Fruit fly (Drosophila melanogaster) whole organism, embryonic: ENCODE measurements around the gene CG14017.

Experiments
- Atf6 ChIP-seq: fragments of 200-800 bp; sonication (Bioruptor generic); IDR thresholded peaks from 2 replicates; pipeline ENCODE4 v1.3.6; 2022; ENCODE audit warnings: missing biosample characterization, missing genetic modification characterization
- B-H2 ChIP-seq: fragments of 200-800 bp; sonication (Bioruptor generic); optimal IDR thresholded peaks from 2 replicates; lab custom pipeline; 2018; ENCODE audit warnings: missing biosample characterization, mild to moderate bottlenecking, missing genetic modification characterization
- BEAF-32 ChIP-seq: fragments of 200-800 bp; sonication (Bioruptor generic); optimal IDR thresholded peaks from 3 replicates; lab custom pipeline; 2017; ENCODE audit warnings: missing biosample characterization, missing genetic modification characterization, mild to moderate bottlenecking, moderate library complexity, missing genetic modification reagents
- Bgb ChIP-seq: fragments of 200-800 bp; sonication (Bioruptor generic); IDR thresholded peaks from 2 replicates; pipeline ENCODE4 v1.3.6; 2022; ENCODE audit warnings: missing biosample characterization, missing genetic modification characterization; ENCODE audit not compliant: partially characterized antibody
- CG10431 ChIP-seq: fragments of 200-800 bp; sonication (Bioruptor generic); optimal IDR thresholded peaks from 3 replicates; lab custom pipeline; 2018; ENCODE audit warnings: missing biosample characterization, mild to moderate bottlenecking, missing genetic modification characterization
- CG15011 ChIP-seq: fragments of 200-800 bp; sonication (Bioruptor generic); optimal IDR thresholded peaks from 3 replicates; lab custom pipeline; 2018; ENCODE audit warnings: missing biosample characterization, mild to moderate bottlenecking, missing genetic modification characterization
- CG15269 ChIP-seq: fragments of 200-800 bp; sonication (Bioruptor generic); optimal IDR thresholded peaks from 2 replicates; lab custom pipeline; 2018; ENCODE audit warnings: missing biosample characterization, mild to moderate bottlenecking, missing genetic modification characterization, moderate library complexity
- CG30403 ChIP-seq: fragments of 200-800 bp; sonication (Bioruptor generic); optimal IDR thresholded peaks from 3 replicates; lab custom pipeline; 2016; ENCODE audit warnings: missing biosample characterization, missing genetic modification characterization
- CG3281 ChIP-seq: fragments of 200-800 bp; sonication (Bioruptor generic); optimal IDR thresholded peaks from 3 replicates; lab custom pipeline; 2017; ENCODE audit warnings: missing biosample characterization, mild to moderate bottlenecking, missing genetic modification characterization
- CG3847 ChIP-seq: fragments of 200-800 bp; sonication (Bioruptor generic); IDR thresholded peaks from 2 replicates; pipeline ENCODE4 v1.3.6; 2022; ENCODE audit warnings: missing biosample characterization, missing genetic modification characterization
- CG6683 ChIP-seq: fragments of 200-800 bp; sonication (Bioruptor generic); optimal IDR thresholded peaks from 2 replicates; lab custom pipeline; 2017; ENCODE audit warnings: missing biosample characterization, mild to moderate bottlenecking, missing genetic modification characterization, missing genetic modification reagents
- CG7556 ChIP-seq: fragments of 200-800 bp; sonication (Bioruptor generic); optimal IDR thresholded peaks from 2 replicates; lab custom pipeline; 2017; ENCODE audit warnings: missing biosample characterization, mild to moderate bottlenecking, missing genetic modification characterization
- CG7963 ChIP-seq: fragments of 200-800 bp; sonication (Bioruptor generic); IDR thresholded peaks from 3 replicates; pipeline ENCODE4 v1.3.6; 2022; ENCODE audit warnings: missing biosample characterization, missing genetic modification characterization; ENCODE audit not compliant: partially characterized antibody
- CG8359 ChIP-seq: fragments of 200-800 bp; sonication (Bioruptor generic); optimal IDR thresholded peaks from 2 replicates; lab custom pipeline; 2017; ENCODE audit warnings: missing biosample characterization, mild to moderate bottlenecking, missing genetic modification characterization, borderline replicate concordance
- CG9932 ChIP-seq: fragments of 200-800 bp; sonication (Bioruptor generic); IDR thresholded peaks from 2 replicates; pipeline ENCODE4 v1.3.6; 2022; ENCODE audit warnings: missing biosample characterization, missing genetic modification characterization
- CkIIα-i1 ChIP-seq: fragments of 200-800 bp; sonication (Bioruptor generic); IDR thresholded peaks from 2 replicates; pipeline ENCODE4 v1.3.6; 2022; ENCODE audit warnings: missing biosample characterization, missing genetic modification characterization
- HLHmδ ChIP-seq: fragments of 200-800 bp; sonication (Bioruptor generic); optimal IDR thresholded peaks from 2 replicates; lab custom pipeline; 2018; ENCODE audit warnings: missing biosample characterization, mild to moderate bottlenecking, missing genetic modification characterization, moderate library complexity
- HmgD ChIP-seq: fragments of 200-800 bp; sonication (Bioruptor generic); optimal IDR thresholded peaks from 3 replicates; lab custom pipeline; 2016; ENCODE audit warnings: missing biosample characterization, missing genetic modification characterization
- HmgZ ChIP-seq: fragments of 200-800 bp; sonication (Bioruptor generic); optimal IDR thresholded peaks from 2 replicates; lab custom pipeline; 2018; ENCODE audit warnings: missing biosample characterization, mild to moderate bottlenecking, missing genetic modification characterization
- Mrtf ChIP-seq: fragments of 200-800 bp; sonication (Bioruptor generic); IDR thresholded peaks from 3 replicates; pipeline ENCODE4 v1.3.6; 2022; ENCODE audit warnings: missing biosample characterization, missing genetic modification characterization
- NFAT ChIP-seq: fragments of 200-800 bp; sonication (Bioruptor generic); IDR thresholded peaks from 2 replicates; pipeline ENCODE4 v1.3.6; 2022; ENCODE audit warnings: missing biosample characterization, missing genetic modification characterization
- Neu2 ChIP-seq: fragments of 200-800 bp; sonication (Bioruptor generic); optimal IDR thresholded peaks from 3 replicates; lab custom pipeline; 2016; ENCODE audit warnings: missing biosample characterization, missing genetic modification characterization, borderline replicate concordance
- Opbp ChIP-seq: fragments of 200-800 bp; sonication (Bioruptor generic); IDR thresholded peaks from 3 replicates; pipeline ENCODE4 v1.3.6; 2022; ENCODE audit warnings: missing biosample characterization, missing genetic modification characterization; ENCODE audit not compliant: partially characterized antibody
- Poxn ChIP-seq: fragments of 200-800 bp; sonication (Bioruptor generic); IDR thresholded peaks from 2 replicates; pipeline ENCODE4 v1.3.6; 2022; ENCODE audit warnings: missing biosample characterization, missing genetic modification characterization
- Spps ChIP-seq: fragments of 200-800 bp; sonication (Bioruptor generic); optimal IDR thresholded peaks from 2 replicates; lab custom pipeline; 2018; ENCODE audit warnings: missing biosample characterization, mild to moderate bottlenecking, missing genetic modification characterization
- Sry-δ ChIP-seq: fragments of 200-800 bp; sonication (Bioruptor generic); optimal IDR thresholded peaks from 2 replicates; lab custom pipeline; 2016; ENCODE audit warnings: missing biosample characterization, missing genetic modification characterization
- YL-1 ChIP-seq: fragments of 200-800 bp; sonication (Bioruptor generic); optimal IDR thresholded peaks from 3 replicates; lab custom pipeline; 2017; ENCODE audit warnings: missing biosample characterization, mild to moderate bottlenecking, missing genetic modification characterization
- abd-A ChIP-seq: fragments of 200-800 bp; sonication (Bioruptor generic); optimal IDR thresholded peaks from 3 replicates; lab custom pipeline; 2019; ENCODE audit warnings: missing biosample characterization, mild to moderate bottlenecking, missing genetic modification characterization, moderate library complexity
- ase ChIP-seq: fragments of 200-800 bp; sonication (Bioruptor generic); IDR thresholded peaks from 3 replicates; pipeline ENCODE4 v1.3.6; 2022; ENCODE audit warnings: missing biosample characterization, missing genetic modification characterization
- ato ChIP-seq: fragments of 200-800 bp; sonication (Bioruptor generic); IDR thresholded peaks from 2 replicates; pipeline ENCODE4 v1.3.6; 2022; ENCODE audit warnings: missing biosample characterization, missing genetic modification characterization; ENCODE audit not compliant: partially characterized antibody
- bigmax ChIP-seq: fragments of 200-800 bp; sonication (Bioruptor generic); optimal IDR thresholded peaks from 2 replicates; lab custom pipeline; 2018; ENCODE audit warnings: missing biosample characterization, mild to moderate bottlenecking, missing genetic modification characterization
- btn ChIP-seq: fragments of 200-800 bp; sonication (Bioruptor generic); optimal IDR thresholded peaks from 2 replicates; lab custom pipeline; 2016; ENCODE audit warnings: missing biosample characterization, missing genetic modification characterization
- cas ChIP-seq: fragments of 200-800 bp; sonication (Bioruptor generic); IDR thresholded peaks from 2 replicates; pipeline ENCODE4 v1.3.6; 2022; ENCODE audit warnings: missing biosample characterization, missing genetic modification characterization
- cato ChIP-seq: fragments of 200-800 bp; sonication (Bioruptor generic); optimal IDR thresholded peaks from 2 replicates; lab custom pipeline; 2016; ENCODE audit warnings: missing biosample characterization, missing genetic modification characterization, borderline replicate concordance
- chinmo ChIP-seq: fragments of 200-800 bp; sonication (Bioruptor generic); IDR thresholded peaks from 4 replicates; pipeline ENCODE4 v1.3.6; 2022; ENCODE audit warnings: missing biosample characterization, missing genetic modification characterization; ENCODE audit not compliant: partially characterized antibody
- esg ChIP-seq: fragments of 200-800 bp; sonication (Bioruptor generic); conservative IDR thresholded peaks from 2 replicates; pipeline ENCODE4 v1.3.6; 2022; ENCODE audit warnings: missing biosample characterization, missing genetic modification characterization
- gsb-n ChIP-seq: fragments of 200-800 bp; sonication (Bioruptor generic); optimal IDR thresholded peaks from 3 replicates; lab custom pipeline; 2018; ENCODE audit warnings: missing biosample characterization, mild to moderate bottlenecking, missing genetic modification characterization
- hb ChIP-seq: fragments of 200-800 bp; sonication (Bioruptor generic); IDR thresholded peaks from 3 replicates; pipeline ENCODE4 v1.3.6; 2022; ENCODE audit warnings: missing biosample characterization, missing genetic modification characterization; ENCODE audit not compliant: partially characterized antibody
- insv ChIP-seq, 2 experiments: fragments of 200-800 bp; sonication (Bioruptor generic); optimal IDR thresholded peaks; 3 replicates each; lab custom pipeline; 2016 to 2018; ENCODE audit warnings: missing biosample characterization in 2 of 2, missing genetic modification characterization in 2 of 2
- mirr ChIP-seq: fragments of 200-800 bp; sonication (Bioruptor generic); optimal IDR thresholded peaks from 3 replicates; lab custom pipeline; 2018; ENCODE audit warnings: missing biosample characterization, mild to moderate bottlenecking, missing genetic modification characterization
- nom ChIP-seq: fragments of 200-800 bp; sonication (Bioruptor generic); optimal IDR thresholded peaks from 2 replicates; lab custom pipeline; 2017; ENCODE audit warnings: missing biosample characterization, missing genetic modification characterization, mild to moderate bottlenecking, moderate library complexity, missing genetic modification reagents
- p53 ChIP-seq: fragments of 200-800 bp; sonication (Bioruptor generic); optimal IDR thresholded peaks from 2 replicates; lab custom pipeline; 2016; ENCODE audit warnings: missing biosample characterization, missing genetic modification characterization
- pb ChIP-seq: fragments of 200-800 bp; sonication (Bioruptor generic); optimal IDR thresholded peaks from 3 replicates; lab custom pipeline; 2016; ENCODE audit warnings: missing biosample characterization, missing genetic modification characterization
- phol ChIP-seq: fragments of 200-800 bp; sonication (Bioruptor generic); optimal IDR thresholded peaks from 3 replicates; lab custom pipeline; 2018; ENCODE audit warnings: missing biosample characterization, mild to moderate bottlenecking, missing genetic modification characterization, moderate library complexity
- prd ChIP-seq, 3 experiments: fragments of >200 bp in 2 of 3; fragments of 200-800 bp in 1 of 3; sonication (Bioruptor generic) in 1 of 3; optimal IDR thresholded peaks in 2 of 3; IDR thresholded peaks in 1 of 3; 2 replicates in 2 of 3; 3 replicates in 1 of 3; pipeline versions ENCODE4 v1.3.6 to Lab custom; 2017 to 2022; ENCODE audit warnings: missing biosample characterization in 1 of 3, missing genetic modification characterization in 1 of 3
- stwl ChIP-seq: fragments of 200-800 bp; sonication (Bioruptor generic); optimal IDR thresholded peaks from 3 replicates; lab custom pipeline; 2018; ENCODE audit warnings: missing biosample characterization, mild to moderate bottlenecking, missing genetic modification characterization, moderate library complexity
- ttk ChIP-seq: fragments of 200-800 bp; sonication (Bioruptor generic); IDR thresholded peaks from 2 replicates; pipeline ENCODE4 v2.1.2; 2022; ENCODE audit warnings: missing biosample characterization, missing genetic modification characterization
- unc-4 ChIP-seq: fragments of 200-800 bp; sonication (Bioruptor generic); IDR thresholded peaks from 2 replicates; pipeline ENCODE4 v1.3.6; 2022; ENCODE audit warnings: missing biosample characterization, missing genetic modification characterization; ENCODE audit not compliant: partially characterized antibody
- vnd ChIP-seq: fragments of 200-800 bp; sonication (Bioruptor generic); IDR thresholded peaks from 3 replicates; pipeline ENCODE4 v1.3.6; 2022; ENCODE audit warnings: missing biosample characterization, missing genetic modification characterization; ENCODE audit not compliant: partially characterized antibody

Gene CG14017

dm6 chr2L:5525723-5526122 is 28.0 kb upstream of the CG14017 start, which contains the start of gene Cap-D3 (continued):
- TF ChIP-seq Sry-δ (GFP tag; lab: Kevin White, UChicago) (peak; percentile 25), gsb-n (tag; lab: Kevin White, UChicago) (no peak), Opbp (peak; percentile 63; the same call in 2 of the 3 replicates), HmgD (GFP tag; lab: Kevin White, UChicago) (no peak), phol (tag; lab: Kevin White, UChicago) (peak; percentile 72), cato (GFP tag; lab: Kevin White, UChicago) (no peak), p53 (GFP tag; lab: Kevin White, UChicago) (no peak), CG3847 (GFP tag; lab: Robert Waterston, UW) (no peak), Atf6 (no peak), CG3281 (GFP tag; lab: Kevin White, UChicago) (no peak), Spps (tag; lab: Kevin White, UChicago) (no peak), CG15011 (GFP tag; lab: Kevin White, UChicago) (no peak), Neu2 (GFP tag; lab: Kevin White, UChicago) (no peak), CkIIα-i1 (GFP tag; lab: Robert Waterston, UW) (no peak), prd (optimal IDR thresholded peaks at IDR 0.05; lab: Kevin White, UChicago) (no peak), prd (GFP tag; IDR thresholded peaks at IDR 0.05; lab: Robert Waterston, UW) (no peak), YL-1 (no peak), CG10431 (GFP tag; lab: Kevin White, UChicago) (no peak), hb (GFP tag; lab: Robert Waterston, UW) (0 out of 3 replicates have a peak, but pooled peaks have one; percentile 70), pb (GFP tag; lab: Kevin White, UChicago) (no peak), CG30403 (GFP tag; lab: Kevin White, UChicago) (no peak), Bgb (GFP tag; lab: Robert Waterston, UW) (peak; percentile 60), CG8359 (no peak), NFAT (no peak), ato (GFP tag; lab: Robert Waterston, UW) (peak; percentile 68; the same call in 1 of the 2 replicates), insv (GFP tag; optimal IDR thresholded peaks at IDR 0.05; lab: Kevin White, UChicago) (no peak), chinmo (peak; percentile 71; the same call in 1 of the 4 replicates), CG7963 (peak; percentile 62; the same call in 1 of the 3 replicates), B-H2 (GFP tag; lab: Kevin White, UChicago) (no peak), btn (GFP tag; lab: Kevin White, UChicago) (no peak), CG6683 (GFP tag; lab: Kevin White, UChicago) (no peak), stwl (no peak), cas (GFP tag; lab: Robert Waterston, UW) (no peak), CG7556 (GFP tag; lab: Kevin White, UChicago) (no peak), nom (GFP tag; lab: Kevin White, UChicago) (no peak), Mrtf (no peak), CG9932 (GFP tag; lab: Robert Waterston, UW) (no peak), HmgZ (tag; lab: Kevin White, UChicago) (no peak), abd-A (tag; lab: Kevin White, UChicago) (no peak), CG15269 (no peak), vnd (GFP tag; lab: Robert Waterston, UW) (peak; percentile 61; the same call in 2 of the 3 replicates), ttk (no peak), esg (GFP tag; lab: Robert Waterston, UW) (no peak), bigmax (GFP tag; lab: Kevin White, UChicago) (no peak), HLHmδ (GFP tag; lab: Kevin White, UChicago) (no peak), mirr (GFP tag; lab: Kevin White, UChicago) (no peak), BEAF-32 (peak; percentile 16), Poxn (GFP tag; lab: Robert Waterston, UW) (no peak), ase (no peak), unc-4 (peak; percentile 36)
